Fruit fly (Drosophila melanogaster) whole organism, prepupa: ENCODE data around the gene CG3386.
A peak's percentile ranks its signal among the peaks of the same experiment; 100 is the strongest.

Source experiments
- CG10631 ChIP-seq: fragments of 200-800 bp; sonication (Bioruptor generic); optimal IDR thresholded peaks from 2 replicates; lab custom pipeline; 2016; ENCODE audit warnings: missing biosample characterization, missing genetic modification characterization
- CG10669 ChIP-seq: fragments of 200-800 bp; sonication (Bioruptor generic); optimal IDR thresholded peaks from 3 replicates; lab custom pipeline; 2018; ENCODE audit warnings: missing biosample characterization, mild to moderate bottlenecking, missing genetic modification characterization, moderate library complexity
- CG11294 ChIP-seq: fragments of 200-800 bp; sonication (Bioruptor generic); IDR thresholded peaks from 2 replicates; pipeline ENCODE4 v1.3.6; 2022; ENCODE audit warnings: missing biosample characterization, missing genetic modification characterization
- CG11762 ChIP-seq: fragments of 200-800 bp; sonication (Bioruptor generic); optimal IDR thresholded peaks from 3 replicates; lab custom pipeline; 2016; ENCODE audit warnings: missing biosample characterization, missing genetic modification characterization; ENCODE audit not compliant: insufficient read depth
- CG16779 ChIP-seq: fragments of 200-800 bp; sonication (Bioruptor generic); optimal IDR thresholded peaks from 3 replicates; lab custom pipeline; 2017; ENCODE audit warnings: missing biosample characterization, mild to moderate bottlenecking, missing genetic modification characterization
- CG31627 ChIP-seq: fragments of 200-800 bp; sonication (Bioruptor generic); optimal IDR thresholded peaks from 3 replicates; lab custom pipeline; 2016; ENCODE audit warnings: missing biosample characterization, missing genetic modification characterization
- CG32006 ChIP-seq: fragments of 200-800 bp; sonication (Bioruptor generic); optimal IDR thresholded peaks from 3 replicates; lab custom pipeline; 2017; ENCODE audit warnings: missing biosample characterization, mild to moderate bottlenecking, missing genetic modification characterization
- CG3919 ChIP-seq: fragments of 200-800 bp; sonication (Bioruptor generic); optimal IDR thresholded peaks from 3 replicates; lab custom pipeline; 2016; ENCODE audit warnings: missing biosample characterization, missing genetic modification characterization
- CG4318 ChIP-seq: fragments of 200-800 bp; sonication (Bioruptor generic); optimal IDR thresholded peaks from 3 replicates; lab custom pipeline; 2017; ENCODE audit warnings: missing biosample characterization, mild to moderate bottlenecking, missing genetic modification characterization
- CG6163 ChIP-seq: fragments of 200-800 bp; sonication (Bioruptor generic); IDR thresholded peaks from 3 replicates; pipeline ENCODE4 v1.3.6; 2022; ENCODE audit warnings: missing biosample characterization, missing genetic modification characterization
- CG6792 ChIP-seq: fragments of 200-800 bp; sonication (Bioruptor generic); optimal IDR thresholded peaks from 3 replicates; lab custom pipeline; 2016; ENCODE audit warnings: missing biosample characterization, missing genetic modification characterization
- CG6808 ChIP-seq: fragments of 200-800 bp; sonication (Bioruptor generic); optimal IDR thresholded peaks from 3 replicates; lab custom pipeline; 2017; ENCODE audit warnings: missing biosample characterization, missing genetic modification characterization, mild to moderate bottlenecking, moderate library complexity, missing genetic modification reagents
- CG7368 ChIP-seq: fragments of 200-800 bp; sonication (Bioruptor generic); optimal IDR thresholded peaks from 3 replicates; lab custom pipeline; 2016; ENCODE audit warnings: missing biosample characterization, missing genetic modification characterization
- CG8119 ChIP-seq: fragments of 200-800 bp; sonication (Bioruptor generic); IDR thresholded peaks from 3 replicates; pipeline ENCODE4 v1.3.6; 2022; ENCODE audit warnings: missing biosample characterization, missing genetic modification characterization
- CG8632 ChIP-seq: fragments of 200-800 bp; sonication (Bioruptor generic); optimal IDR thresholded peaks from 3 replicates; lab custom pipeline; 2016; ENCODE audit warnings: missing biosample characterization, missing genetic modification characterization
- CG9139 ChIP-seq: fragments of 200-800 bp; sonication (Bioruptor generic); optimal IDR thresholded peaks from 3 replicates; lab custom pipeline; 2017; ENCODE audit warnings: missing biosample characterization, mild to moderate bottlenecking, missing genetic modification characterization
- Eip75B ChIP-seq: fragments of 200-800 bp; sonication (Bioruptor generic); optimal IDR thresholded peaks from 3 replicates; lab custom pipeline; 2016; ENCODE audit warnings: missing biosample characterization, missing genetic modification characterization
- Eip78C ChIP-seq: fragments of 200-800 bp; sonication (Bioruptor generic); peaks from one replicate; lab custom pipeline; 2016; ENCODE audit warnings: missing biosample characterization, missing genetic modification characterization
- Gug ChIP-seq: fragments of 200-800 bp; sonication (Bioruptor generic); IDR thresholded peaks from 2 replicates; pipeline ENCODE4 v1.3.6; 2022; ENCODE audit warnings: missing biosample characterization, missing genetic modification characterization
- Hr38 ChIP-seq: sonication (Bioruptor generic); optimal IDR thresholded peaks from 2 replicates; lab custom pipeline; 2016; ENCODE audit warnings: missing biosample characterization, missing genetic modification characterization
- Hr39 ChIP-seq: fragments of 200-800 bp; sonication (Bioruptor generic); optimal IDR thresholded peaks from 2 replicates; lab custom pipeline; 2016; ENCODE audit warnings: missing biosample characterization, missing genetic modification characterization
- Hr4 ChIP-seq: fragments of 200-800 bp; sonication (Bioruptor generic); optimal IDR thresholded peaks from 3 replicates; lab custom pipeline; 2016; ENCODE audit warnings: missing biosample characterization, missing genetic modification characterization
- Lpt ChIP-seq: fragments of 200-800 bp; sonication (Bioruptor generic); optimal IDR thresholded peaks from 3 replicates; lab custom pipeline; 2016; ENCODE audit warnings: missing biosample characterization, missing genetic modification characterization
- Met ChIP-seq: fragments of 200-800 bp; sonication (Bioruptor generic); optimal IDR thresholded peaks from 3 replicates; lab custom pipeline; 2016; ENCODE audit warnings: missing biosample characterization, missing genetic modification characterization
- Sox102F ChIP-seq: fragments of 200-800 bp; sonication (Bioruptor generic); optimal IDR thresholded peaks from 2 replicates; lab custom pipeline; 2016; ENCODE audit warnings: missing biosample characterization, mild to moderate bottlenecking, missing genetic modification characterization
- Sox14 ChIP-seq: fragments of 200-800 bp; sonication (Bioruptor generic); optimal IDR thresholded peaks from 3 replicates; lab custom pipeline; 2016; ENCODE audit warnings: missing biosample characterization, missing genetic modification characterization
- Sox15 ChIP-seq: fragments of 200-800 bp; sonication (Bioruptor generic); optimal IDR thresholded peaks from 3 replicates; lab custom pipeline; 2016; ENCODE audit warnings: missing biosample characterization, missing genetic modification characterization
- achi ChIP-seq: fragments of 200-800 bp; sonication (Bioruptor generic); optimal IDR thresholded peaks from 3 replicates; lab custom pipeline; 2016; ENCODE audit warnings: missing biosample characterization, missing genetic modification characterization
- cyc ChIP-seq: fragments of 200-800 bp; sonication (Bioruptor generic); optimal IDR thresholded peaks from 3 replicates; lab custom pipeline; 2016; ENCODE audit warnings: missing biosample characterization, missing genetic modification characterization
- dac ChIP-seq: fragments of 200-800 bp; sonication (Bioruptor generic); optimal IDR thresholded peaks from 2 replicates; lab custom pipeline; 2017; ENCODE audit warnings: missing biosample characterization, mild to moderate bottlenecking, missing genetic modification characterization
- dsx ChIP-seq: fragments of 200-800 bp; optimal IDR thresholded peaks from 3 replicates; lab custom pipeline; 2019; ENCODE audit warnings: missing biosample characterization, mild to moderate bottlenecking, missing genetic modification characterization, moderate library complexity; ENCODE audit not compliant: poor library complexity, severe bottlenecking
- eg ChIP-seq: fragments of 200-800 bp; sonication (Bioruptor generic); IDR thresholded peaks from 3 replicates; pipeline ENCODE4 v1.3.6; 2022; ENCODE audit warnings: missing biosample characterization, missing genetic modification characterization
- esn ChIP-seq: fragments of 200-800 bp; sonication (Bioruptor generic); optimal IDR thresholded peaks from 2 replicates; lab custom pipeline; 2016; ENCODE audit warnings: missing biosample characterization, mild to moderate bottlenecking, missing genetic modification characterization, moderate library complexity
- fkh ChIP-seq: fragments of 200-800 bp; sonication (Bioruptor generic); optimal IDR thresholded peaks from 3 replicates; lab custom pipeline; 2017; ENCODE audit warnings: missing biosample characterization, mild to moderate bottlenecking, missing genetic modification characterization, moderate library complexity
- lz ChIP-seq: fragments of 200-800 bp; sonication (Bioruptor generic); optimal IDR thresholded peaks from 3 replicates; lab custom pipeline; 2016; ENCODE audit warnings: missing biosample characterization, missing genetic modification characterization
- net ChIP-seq: fragments of 200-800 bp; sonication (Bioruptor generic); optimal IDR thresholded peaks from 3 replicates; lab custom pipeline; 2016; ENCODE audit warnings: missing biosample characterization, missing genetic modification characterization
- pdm3 ChIP-seq: fragments of 200-800 bp; sonication (Bioruptor generic); optimal IDR thresholded peaks from 3 replicates; lab custom pipeline; 2016; ENCODE audit warnings: missing biosample characterization, missing genetic modification characterization
- salr ChIP-seq, 2 experiments: fragments of 200-800 bp; sonication (Bioruptor generic); optimal IDR thresholded peaks; 3 replicates each; lab custom pipeline; 2016 to 2018; ENCODE audit warnings: missing biosample characterization in 2 of 2, missing genetic modification characterization in 2 of 2, mild to moderate bottlenecking in 1 of 2
- spab ChIP-seq: fragments of 200-800 bp; sonication (Bioruptor generic); optimal IDR thresholded peaks from 2 replicates; lab custom pipeline; 2017; ENCODE audit warnings: missing biosample characterization, mild to moderate bottlenecking, missing genetic modification characterization, missing genetic modification reagents
- ss ChIP-seq, 2 experiments: fragments of 200-800 bp; sonication (Bioruptor generic); optimal IDR thresholded peaks; 2 replicates in 1 of 2; 3 replicates in 1 of 2; lab custom pipeline; 2017 to 2018; ENCODE audit warnings: mild to moderate bottlenecking in 2 of 2, missing biosample characterization in 2 of 2, missing genetic modification characterization in 2 of 2, moderate library complexity in 1 of 2
- svp ChIP-seq: fragments of 200-800 bp; sonication (Bioruptor generic); peaks from one replicate; lab custom pipeline; 2016; ENCODE audit warnings: missing biosample characterization, missing genetic modification characterization
- topi ChIP-seq: fragments of 200-800 bp; sonication (Bioruptor generic); optimal IDR thresholded peaks from 3 replicates; lab custom pipeline; 2016; ENCODE audit warnings: missing biosample characterization, missing genetic modification characterization
- vri ChIP-seq: fragments of 200-800 bp; sonication (Bioruptor generic); optimal IDR thresholded peaks from 3 replicates; lab custom pipeline; 2016; ENCODE audit warnings: missing biosample characterization, mild to moderate bottlenecking, missing genetic modification characterization

Gene CG3386

dm6 chr3L:721026-721425 lies 38.8 kb upstream of the CG3386 start (continued):
- TF ChIP-seq CG4318 (GFP tag; lab: Kevin White, UChicago) = peak; percentile 57
- TF ChIP-seq Hr4 (GFP tag; lab: Kevin White, UChicago) = peak; percentile 47
- TF ChIP-seq fkh (GFP tag; lab: Kevin White, UChicago) = no peak
- peak; percentile 50 for TF ChIP-seq Lpt (GFP tag; lab: Kevin White, UChicago)
- TF ChIP-seq cyc (GFP tag; lab: Kevin White, UChicago) = no peak
- no peak for TF ChIP-seq CG31627 (GFP tag; lab: Kevin White, UChicago)
- no peak for TF ChIP-seq dsx (GFP tag; lab: Kevin White, UChicago)
- peak; percentile 19 for TF ChIP-seq pdm3
- peak; percentile 83 for TF ChIP-seq CG8119
- no peak for TF ChIP-seq CG16779
- TF ChIP-seq CG7368 (GFP tag; lab: Kevin White, UChicago) = no peak
- TF ChIP-seq achi (GFP tag; lab: Kevin White, UChicago) = peak; percentile 59
- TF ChIP-seq ss (GFP tag; optimal IDR thresholded peaks at IDR 0.05; lab: Kevin White, UChicago) = no peak
- no peak for TF ChIP-seq CG9139 (GFP tag; lab: Kevin White, UChicago)

DNA sequence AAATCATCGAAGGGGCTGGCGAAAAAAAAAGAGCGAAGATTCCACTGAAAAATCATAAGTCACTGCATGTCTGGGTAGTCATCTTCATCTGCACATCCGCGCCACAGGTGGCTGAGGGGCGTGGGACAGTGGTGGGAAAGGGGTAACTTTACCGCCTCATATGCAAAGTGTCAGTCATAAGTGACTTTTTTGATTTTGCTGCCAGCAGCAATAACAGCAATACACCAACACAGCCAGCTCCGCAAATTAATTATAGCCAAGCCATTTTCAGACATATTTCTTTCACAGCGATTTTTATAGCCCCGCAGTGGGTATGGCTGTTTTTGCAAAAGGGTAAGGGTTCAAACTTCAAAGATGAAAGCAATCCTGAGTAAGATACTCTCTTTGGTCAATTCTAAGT lies 36.1 kb upstream of the CG3386 start:
- TF ChIP-seq CG32006 (GFP tag; lab: Kevin White, UChicago) (peak; percentile 0), Eip78C (GFP tag; lab: Kevin White, UChicago) (peak; percentile 21), vri (GFP tag; lab: Kevin White, UChicago) (no peak)

DNA sequence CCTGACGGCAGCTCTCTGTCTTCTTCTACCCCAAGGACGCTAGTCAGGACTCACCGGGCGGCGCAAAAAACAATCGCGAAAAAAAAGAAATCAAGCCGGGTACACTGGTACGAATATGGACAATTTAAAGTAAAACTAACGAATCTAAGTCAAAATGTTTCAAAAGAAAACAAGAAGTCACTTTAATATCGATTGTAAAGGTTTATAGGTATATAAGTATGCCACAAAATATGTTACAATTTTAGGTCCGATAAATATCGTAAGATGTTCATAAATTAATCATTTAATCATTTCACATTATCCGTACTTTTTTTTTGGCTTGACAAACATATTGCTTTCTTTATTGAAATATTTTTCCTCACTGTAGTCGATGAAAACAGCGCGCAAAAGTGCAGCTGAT lies 33.8 kb upstream of the CG3386 start:
- TF ChIP-seq CG10631 (GFP tag; lab: Kevin White, UChicago) (peak; percentile 8), achi (GFP tag; lab: Kevin White, UChicago) (peak; percentile 13), net (no peak), CG8632 (GFP tag; lab: Kevin White, UChicago) (no peak), Eip78C (GFP tag; lab: Kevin White, UChicago) (peak; percentile 63), salr (GFP tag; optimal IDR thresholded peaks at IDR 0.05; lab: Kevin White, UChicago) (no peak), CG11762 (GFP tag; lab: Kevin White, UChicago) (no peak), CG4318 (GFP tag; lab: Kevin White, UChicago) (no peak), CG11294 (no peak), lz (GFP tag; lab: Kevin White, UChicago) (no peak), topi (GFP tag; lab: Kevin White, UChicago) (peak; percentile 2), CG3919 (GFP tag; lab: Kevin White, UChicago) (no peak), Eip75B (peak; percentile 13), Sox102F (GFP tag; lab: Kevin White, UChicago) (peak; percentile 7), CG6792 (GFP tag; lab: Kevin White, UChicago) (no peak), pdm3 (no peak), Met (peak; percentile 5), CG6808 (no peak), Gug (GFP tag; lab: Robert Waterston, UW) (no peak), CG6163 (GFP tag; lab: Robert Waterston, UW) (no peak), spab (no peak), CG9139 (GFP tag; lab: Kevin White, UChicago) (no peak), Sox14 (GFP tag; lab: Kevin White, UChicago) (no peak), Sox15 (GFP tag; lab: Kevin White, UChicago) (no peak), Hr4 (GFP tag; lab: Kevin White, UChicago) (no peak), dac (GFP tag; lab: Kevin White, UChicago) (no peak), ss (GFP tag; optimal IDR thresholded peaks at IDR 0.05; lab: Kevin White, UChicago) (no peak), Hr39 (GFP tag; lab: Kevin White, UChicago) (no peak), Lpt (GFP tag; lab: Kevin White, UChicago) (no peak), Hr38 (no peak), eg (GFP tag; lab: Robert Waterston, UW) (no peak), CG10669 (GFP tag; lab: Kevin White, UChicago) (no peak), CG31627 (GFP tag; lab: Kevin White, UChicago) (no peak), esn (GFP tag; lab: Kevin White, UChicago) (peak; percentile 19), svp (GFP tag; lab: Kevin White, UChicago) (peak; percentile 62), CG7368 (GFP tag; lab: Kevin White, UChicago) (no peak)
